Worm (Caenorhabditis elegans) whole organism, late embryonic: ENCODE measurements around the gene C25F9.9.

Experiments
- ceh-9 ChIP-seq: sonication (generic microtip); optimal IDR thresholded peaks from 2 replicates; lab custom pipeline; 2016; ENCODE audit warnings: mild to moderate bottlenecking, missing genetic modification characterization, inconsistent platforms, missing compliant biosample characterization
- elt-2 ChIP-seq: sonication (generic microtip); optimal IDR thresholded peaks from 2 replicates; lab custom pipeline; 2016; ENCODE audit warnings: missing genetic modification reagents, missing genetic modification characterization, missing compliant biosample characterization
- nfya-1 ChIP-seq: sonication (generic microtip); optimal IDR thresholded peaks from 2 replicates; lab custom pipeline; 2017; ENCODE audit warnings: missing genetic modification characterization, mild to moderate bottlenecking, missing compliant biosample characterization, antibody characterized with exemption, moderate library complexity
- nhr-232 ChIP-seq: sonication (generic microtip); optimal IDR thresholded peaks from 2 replicates; lab custom pipeline; 2016; ENCODE audit warnings: missing genetic modification characterization, missing compliant biosample characterization
- pha-4 ChIP-seq: fragments of 150-350 bp; optimal IDR thresholded peaks from 2 replicates; lab custom pipeline; 2018; ENCODE audit warnings: missing biosample characterization, missing genetic modification reagents, missing genetic modification characterization
- unc-42 ChIP-seq: sonication (generic microtip); optimal IDR thresholded peaks from 2 replicates; lab custom pipeline; 2016; ENCODE audit warnings: missing genotype, missing genetic modification characterization, missing compliant biosample characterization

DNA sequence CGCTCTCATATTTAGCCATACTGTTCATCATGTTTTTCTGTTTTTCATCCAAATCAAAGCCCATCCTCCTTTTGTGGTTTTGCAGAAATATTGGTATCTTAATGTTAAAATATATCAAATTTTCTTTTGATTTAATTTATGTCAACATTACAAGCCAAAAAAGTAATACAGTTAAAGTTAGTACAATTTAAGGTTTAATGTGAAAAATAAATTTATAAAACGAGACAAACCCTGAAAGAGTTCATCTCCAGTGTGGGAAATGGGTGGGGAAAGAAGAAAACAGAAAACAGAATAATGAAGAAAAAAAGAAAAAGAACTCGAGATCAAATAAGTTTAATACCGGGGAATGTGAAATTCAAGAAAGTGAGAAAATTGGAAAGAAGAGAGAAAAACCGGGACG is 32.4 kb downstream of the C25F9.9 start, which contains the start of gene M04C3.2:
- no peak for TF ChIP-seq pha-4 (tag; lab: Kevin White, UChicago)
- no peak for TF ChIP-seq nfya-1 (tag; lab: Kevin White, UChicago)
- TF ChIP-seq ceh-9 (tag; lab: Kevin White, UChicago) = no peak
- TF ChIP-seq nhr-232 (tag; lab: Kevin White, UChicago) = no peak
- TF ChIP-seq elt-2 (tag; lab: Kevin White, UChicago) = no peak
- no peak for TF ChIP-seq unc-42 (tag; lab: Kevin White, UChicago)
